Worm (Caenorhabditis elegans) whole organism, mixed stage, embryonic: ENCODE measurements around the gene C17B7.9.

Experiments
- ceh-39 ChIP-seq: fragments of 150-350 bp; optimal IDR thresholded peaks from 2 replicates; lab custom pipeline; 2014; ENCODE audit warnings: missing biosample characterization, missing genetic modification characterization
- ceh-43 ChIP-seq: fragments of 200-800 bp; sonication (Bioruptor generic); optimal IDR thresholded peaks from 2 replicates; lab custom pipeline; 2018; ENCODE audit warnings: mild to moderate bottlenecking, missing genetic modification characterization, moderate library complexity, missing compliant biosample characterization
- cnd-1 ChIP-seq: fragments of 200-800 bp; sonication (Bioruptor generic); optimal IDR thresholded peaks from 2 replicates; lab custom pipeline; 2018; ENCODE audit warnings: mild to moderate bottlenecking, missing genetic modification characterization, missing compliant biosample characterization
- elt-3 ChIP-seq: fragments of 150-350 bp; optimal IDR thresholded peaks from 2 replicates; lab custom pipeline; 2014; ENCODE audit warnings: missing biosample characterization, missing genetic modification characterization
- flh-1 ChIP-seq: fragments of 200-800 bp; sonication (Bioruptor generic); optimal IDR thresholded peaks from 2 replicates; lab custom pipeline; 2018; ENCODE audit warnings: mild to moderate bottlenecking, missing genetic modification characterization, moderate library complexity, missing compliant biosample characterization
- lin-13 ChIP-seq: fragments of 150-350 bp; optimal IDR thresholded peaks from 2 replicates; lab custom pipeline; 2014; ENCODE audit warnings: missing biosample characterization, missing genetic modification characterization
- nhr-12 ChIP-seq: fragments of 150-350 bp; optimal IDR thresholded peaks from 2 replicates; lab custom pipeline; 2014; ENCODE audit warnings: missing biosample characterization, missing genetic modification characterization
- nhr-237 ChIP-seq: fragments of 150-350 bp; optimal IDR thresholded peaks from 2 replicates; lab custom pipeline; 2014; ENCODE audit warnings: missing biosample characterization, missing genetic modification characterization
- nhr-76 ChIP-seq: sonication (generic microtip); optimal IDR thresholded peaks from 2 replicates; lab custom pipeline; 2017; ENCODE audit warnings: missing biosample characterization, missing genetic modification characterization
- snpc-4 ChIP-seq: fragments of 150-350 bp; optimal IDR thresholded peaks from 2 replicates; lab custom pipeline; 2014; ENCODE audit warnings: missing biosample characterization, missing genetic modification characterization
- unc-39 ChIP-seq: fragments of 150-350 bp; optimal IDR thresholded peaks from 2 replicates; lab custom pipeline; 2014; ENCODE audit warnings: missing biosample characterization, missing genetic modification characterization
- unc-62 ChIP-seq: fragments of 150-350 bp; optimal IDR thresholded peaks from 2 replicates; lab custom pipeline; 2014; ENCODE audit warnings: missing biosample characterization, missing genetic modification reagents, missing genetic modification characterization
- zip-8 ChIP-seq: fragments of 150-350 bp; optimal IDR thresholded peaks from 2 replicates; lab custom pipeline; 2014; ENCODE audit warnings: missing biosample characterization, missing genetic modification characterization
- ztf-11 ChIP-seq: fragments of 150-350 bp; optimal IDR thresholded peaks from 2 replicates; lab custom pipeline; 2014; ENCODE audit warnings: missing biosample characterization, missing genetic modification characterization

- TF ChIP-seq zip-8, result no peak
- TF ChIP-seq snpc-4, result no peak
- no peak for TF ChIP-seq ceh-39 (tag; lab: Kevin White, UChicago)
- no peak for TF ChIP-seq unc-62
- TF ChIP-seq ceh-43, result no peak
- no peak for TF ChIP-seq unc-39 (tag; lab: Kevin White, UChicago)
- TF ChIP-seq elt-3 (tag; lab: Kevin White, UChicago), result no peak
- no peak for TF ChIP-seq lin-13 (tag; lab: Kevin White, UChicago)
- TF ChIP-seq ztf-11 (tag; lab: Kevin White, UChicago), result no peak
- no peak for TF ChIP-seq cnd-1 (tag; lab: Kevin White, UChicago)
- TF ChIP-seq flh-1 (GFP tag; lab: Kevin White, UChicago), result no peak
- no peak for TF ChIP-seq nhr-237 (tag; lab: Kevin White, UChicago)
- TF ChIP-seq nhr-12 (tag; lab: Kevin White, UChicago), result no peak
- no peak for TF ChIP-seq nhr-76
Measured at ce11 chrV:3316108-3316507, 15.8 kb downstream of the C17B7.9 start, which contains the start of gene F35F10.1.
